ENCODE assay signal across 4 fruit fly cellular contexts in genomic region chr3R:6646740-6647139, dm6.
TF ChIP-seq lines count a peak whose summit lies in the region.

Taf1 (plus strand) TSS chr3R:6646889.

- TF ChIP-seq CTCF in S2 (optimal IDR thresholded peaks at IDR 0.05; lab: Kevin White, UChicago): peak; percentile 57 to 69
- peak; percentile 75 for TF ChIP-seq CTCF in whole organism, embryonic (GFP tag; optimal IDR thresholded peaks at IDR 0.05; lab: Kevin White, UChicago)

TF ChIP-seq in whole organism, adult, 20 proteins besides CTCF, POLR2A, EP300 and RAD21:
- TF ChIP-seq bab1 (GFP tag; optimal IDR thresholded peaks at IDR 0.05; lab: Kevin White, UChicago): peak; percentile 17
- TF ChIP-seq kay (GFP tag; lab: Kevin White, UChicago; ENCODE audit: borderline replicate concordance): no peak
- no peak for TF ChIP-seq CG7101 (tag; optimal IDR thresholded peaks at IDR 0.05; lab: Kevin White, UChicago)
- TF ChIP-seq CG33017 (tag; optimal IDR thresholded peaks at IDR 0.05; lab: Kevin White, UChicago): no peak
- no peak for TF ChIP-seq cic (GFP tag; optimal IDR thresholded peaks at IDR 0.05; lab: Kevin White, UChicago)
- TF ChIP-seq Crg-1 (GFP tag; optimal IDR thresholded peaks at IDR 0.05; lab: Kevin White, UChicago): no peak
- TF ChIP-seq CG12768 (GFP tag; optimal IDR thresholded peaks at IDR 0.05; lab: Kevin White, UChicago): peak; percentile 39
- no peak for TF ChIP-seq CG7045 (GFP tag; optimal IDR thresholded peaks at IDR 0.05; lab: Kevin White, UChicago)
- TF ChIP-seq CG1620 (GFP tag; optimal IDR thresholded peaks at IDR 0.05; lab: Kevin White, UChicago): no peak
- no peak for TF ChIP-seq CG11617 (GFP tag; optimal IDR thresholded peaks at IDR 0.05; lab: Kevin White, UChicago)
- TF ChIP-seq tj (GFP tag; optimal IDR thresholded peaks at IDR 0.05; lab: Kevin White, UChicago): no peak
- TF ChIP-seq Mnt (GFP tag; optimal IDR thresholded peaks at IDR 0.05; lab: Kevin White, UChicago): peak; percentile 20
- TF ChIP-seq cnc (optimal IDR thresholded peaks at IDR 0.05; lab: Kevin White, UChicago): no peak
- TF ChIP-seq CG5204 (GFP tag; optimal IDR thresholded peaks at IDR 0.05; lab: Kevin White, UChicago): no peak
- TF ChIP-seq Hr96 (GFP tag; optimal IDR thresholded peaks at IDR 0.05; lab: Kevin White, UChicago): peak; percentile 20
- peak; percentile 60 for TF ChIP-seq toe (GFP tag; optimal IDR thresholded peaks at IDR 0.05; lab: Kevin White, UChicago)
- no peak for TF ChIP-seq Clk (GFP tag; optimal IDR thresholded peaks at IDR 0.05; lab: Kevin White, UChicago)
- no peak for TF ChIP-seq CG14711 (tag; optimal IDR thresholded peaks at IDR 0.05; lab: Kevin White, UChicago)

TF ChIP-seq in whole organism, embryonic, 481 proteins besides CTCF, POLR2A, EP300 and RAD21 (continues in another document):
- no peak for TF ChIP-seq CG14014 (GFP tag; IDR thresholded peaks at IDR 0.05; lab: Robert Waterston, UW)
- no peak for TF ChIP-seq ham (GFP tag; IDR thresholded peaks at IDR 0.05; lab: Robert Waterston, UW)
- TF ChIP-seq tin (GFP tag; optimal IDR thresholded peaks at IDR 0.05; lab: Kevin White, UChicago): no peak
- TF ChIP-seq CG10462 (GFP tag; optimal IDR thresholded peaks at IDR 0.05; lab: Kevin White, UChicago): no peak
- no peak for TF ChIP-seq CG12299 (tag; optimal IDR thresholded peaks at IDR 0.05; lab: Kevin White, UChicago)
- TF ChIP-seq kay (GFP tag; optimal IDR thresholded peaks at IDR 0.05; lab: Kevin White, UChicago): no peak
- TF ChIP-seq CG30020 (tag; optimal IDR thresholded peaks at IDR 0.05; lab: Kevin White, UChicago): no peak
- no peak for TF ChIP-seq unc-4 (GFP tag; IDR thresholded peaks at IDR 0.05; lab: Robert Waterston, UW; ENCODE audit: partially characterized antibody)
- TF ChIP-seq CG3407 (GFP tag; optimal IDR thresholded peaks at IDR 0.05; lab: Kevin White, UChicago): no peak
- TF ChIP-seq Med (GFP tag; lab: Kevin White, UChicago): peak; percentile 79
- TF ChIP-seq CG1603 (tag; optimal IDR thresholded peaks at IDR 0.05; lab: Kevin White, UChicago): no peak
- TF ChIP-seq ara (GFP tag; IDR thresholded peaks at IDR 0.05; lab: Robert Waterston, UW): no peak
- no peak for TF ChIP-seq CG17328 (GFP tag; IDR thresholded peaks at IDR 0.05; lab: Robert Waterston, UW)
- TF ChIP-seq odd (GFP tag; optimal IDR thresholded peaks at IDR 0.05; lab: Kevin White, UChicago): no peak
- no peak for TF ChIP-seq CG4820 (GFP tag; optimal IDR thresholded peaks at IDR 0.05; lab: Kevin White, UChicago)
- no peak for TF ChIP-seq lilli (GFP tag; optimal IDR thresholded peaks at IDR 0.05; lab: Kevin White, UChicago)
- peak; percentile 52 for TF ChIP-seq CG13287 (GFP tag; IDR thresholded peaks at IDR 0.05; lab: Robert Waterston, UW; ENCODE audit: partially characterized antibody)
- TF ChIP-seq Nf-YA (GFP tag; IDR thresholded peaks at IDR 0.05; lab: Robert Waterston, UW): no peak
- TF ChIP-seq CG34376 (GFP tag; optimal IDR thresholded peaks at IDR 0.05; lab: Kevin White, UChicago): no peak
- TF ChIP-seq D19B (GFP tag; optimal IDR thresholded peaks at IDR 0.05; lab: Kevin White, UChicago): no peak
- no peak for TF ChIP-seq CG1832 (GFP tag; optimal IDR thresholded peaks at IDR 0.05; lab: Kevin White, UChicago)
- no peak for TF ChIP-seq CG18619 (GFP tag; optimal IDR thresholded peaks at IDR 0.05; lab: Kevin White, UChicago)
- TF ChIP-seq stc (GFP tag; IDR thresholded peaks at IDR 0.05; lab: Robert Waterston, UW): no peak
- no peak for TF ChIP-seq ssp (GFP tag; IDR thresholded peaks at IDR 0.05; lab: Robert Waterston, UW)
- TF ChIP-seq sr (GFP tag; IDR thresholded peaks at IDR 0.05; lab: Robert Waterston, UW): no peak
- TF ChIP-seq vnd (GFP tag; IDR thresholded peaks at IDR 0.05; lab: Robert Waterston, UW; ENCODE audit: partially characterized antibody): no peak
- TF ChIP-seq maf-S (GFP tag; optimal IDR thresholded peaks at IDR 0.05; lab: Kevin White, UChicago): peak; percentile 8
- TF ChIP-seq HmgZ (tag; optimal IDR thresholded peaks at IDR 0.05; lab: Kevin White, UChicago): peak; percentile 64
- peak; percentile 49; the same call in 2 of the 4 replicates for TF ChIP-seq Dll (GFP tag; IDR thresholded peaks at IDR 0.05; lab: Robert Waterston, UW; ENCODE audit: partially characterized antibody)
- TF ChIP-seq corto (GFP tag; optimal IDR thresholded peaks at IDR 0.05; lab: Kevin White, UChicago): no peak
- no peak for TF ChIP-seq az2 (GFP tag; optimal IDR thresholded peaks at IDR 0.05; lab: Kevin White, UChicago)
- TF ChIP-seq pita (GFP tag; optimal IDR thresholded peaks at IDR 0.05; lab: Kevin White, UChicago): peak; percentile 85
- no peak for TF ChIP-seq tna (GFP tag; IDR thresholded peaks at IDR 0.05; lab: Robert Waterston, UW; ENCODE audit: partially characterized antibody)
- no peak for TF ChIP-seq CG10321 (GFP tag; IDR thresholded peaks at IDR 0.05; lab: Robert Waterston, UW)
- TF ChIP-seq ap (GFP tag; IDR thresholded peaks at IDR 0.05; lab: Robert Waterston, UW): no peak
- TF ChIP-seq CG5953 (GFP tag; IDR thresholded peaks at IDR 0.05; lab: Robert Waterston, UW): no peak
- TF ChIP-seq Kr (GFP tag; optimal IDR thresholded peaks at IDR 0.05; lab: Kevin White, UChicago): no peak
- no peak for TF ChIP-seq Hsf (GFP tag; optimal IDR thresholded peaks at IDR 0.05; lab: Kevin White, UChicago)
- no peak for TF ChIP-seq ind (GFP tag; optimal IDR thresholded peaks at IDR 0.05; lab: Kevin White, UChicago)
- TF ChIP-seq gsb-n (tag; optimal IDR thresholded peaks at IDR 0.05; lab: Kevin White, UChicago): no peak

TF ChIP-seq in whole organism, wandering third instar larva, 38 proteins besides CTCF, POLR2A, EP300 and RAD21:
- TF ChIP-seq foxo (GFP tag; optimal IDR thresholded peaks at IDR 0.05; lab: Kevin White, UChicago): no peak
- TF ChIP-seq jim (GFP tag; optimal IDR thresholded peaks at IDR 0.05; lab: Kevin White, UChicago): no peak
- TF ChIP-seq Myc (optimal IDR thresholded peaks at IDR 0.05; lab: Kevin White, UChicago): peak; percentile 65
- no peak for TF ChIP-seq Jra (GFP tag; optimal IDR thresholded peaks at IDR 0.05; lab: Kevin White, UChicago)
